Fruit fly (Drosophila melanogaster): ENCODE results near the gene Ant2.

DNA sequence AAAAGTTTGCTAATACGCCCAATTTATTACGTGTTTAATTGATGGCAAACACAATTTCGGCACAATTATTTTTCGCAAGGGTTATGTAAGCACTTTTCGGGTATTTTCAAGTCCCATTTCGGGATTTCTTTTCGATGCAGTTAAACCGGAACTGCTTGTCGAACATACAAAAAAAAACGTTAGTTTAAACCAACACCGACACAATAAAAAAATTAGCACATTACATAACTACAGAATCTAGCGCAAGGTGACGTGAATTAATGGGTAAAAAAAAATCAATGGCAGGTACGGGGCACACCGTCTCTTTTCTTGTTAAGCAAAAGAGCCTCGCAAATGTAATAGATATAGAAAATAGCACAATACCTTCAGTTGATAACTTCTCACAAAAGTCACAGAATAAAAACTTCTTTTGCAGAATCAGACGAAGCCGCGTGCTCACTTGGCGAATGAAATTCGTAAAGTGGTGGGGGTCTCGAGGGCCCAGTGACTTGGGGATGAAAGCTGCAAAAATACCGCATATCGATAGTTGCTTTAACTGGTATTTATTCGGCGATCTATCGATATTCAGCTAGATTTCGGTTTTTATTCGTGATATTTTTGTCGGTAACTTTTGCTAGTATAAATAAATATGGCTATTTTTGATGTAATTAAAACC, at the start of gene Ant2, which contains the start of gene sesB:
- TF ChIP-seq kay (GFP tag; ENCODE audit: borderline replicate concordance) (no peak), Hr96 (GFP tag; optimal IDR thresholded peaks at IDR 0.05) (no peak), CG11617 (GFP tag; optimal IDR thresholded peaks at IDR 0.05) (peak; percentile 9), CG7101 (tag; optimal IDR thresholded peaks at IDR 0.05) (no peak), CG1620 (GFP tag; optimal IDR thresholded peaks at IDR 0.05) (peak; percentile 34), cic (GFP tag; optimal IDR thresholded peaks at IDR 0.05) (no peak), bab1 (GFP tag; optimal IDR thresholded peaks at IDR 0.05) (peak; percentile 32)
